Fruit fly (Drosophila melanogaster) whole organism, embryonic: Measurements from ENCODE around the gene Mst98Cb.

Experiments
- BEAF-32 ChIP-seq: fragments of 200-800 bp; sonication (Bioruptor generic); optimal IDR thresholded peaks from 3 replicates; lab custom pipeline; 2017; ENCODE audit warnings: missing biosample characterization, missing genetic modification characterization, mild to moderate bottlenecking, moderate library complexity, missing genetic modification reagents
- Bdp1 ChIP-seq: fragments of 200-800 bp; sonication (Bioruptor generic); optimal IDR thresholded peaks from 3 replicates; lab custom pipeline; 2016; ENCODE audit warnings: missing biosample characterization, missing genetic modification characterization
- CG10267 ChIP-seq: fragments of 200-800 bp; sonication (Bioruptor generic); optimal IDR thresholded peaks from 2 replicates; lab custom pipeline; 2018; ENCODE audit warnings: missing biosample characterization, mild to moderate bottlenecking, missing genetic modification characterization, moderate library complexity
- CG10274 ChIP-seq: fragments of 200-800 bp; sonication (Bioruptor generic); optimal IDR thresholded peaks from 3 replicates; lab custom pipeline; 2017; ENCODE audit warnings: missing biosample characterization, mild to moderate bottlenecking, missing genetic modification characterization
- CG11696 ChIP-seq: fragments of 200-800 bp; sonication (Bioruptor generic); IDR thresholded peaks from 2 replicates; pipeline ENCODE4 v1.3.6; 2022; ENCODE audit warnings: missing biosample characterization, missing genetic modification characterization
- CG12219 ChIP-seq: fragments of 200-800 bp; sonication (Bioruptor generic); optimal IDR thresholded peaks from 3 replicates; lab custom pipeline; 2018; ENCODE audit warnings: missing biosample characterization, mild to moderate bottlenecking, missing genetic modification characterization
- CG12299 ChIP-seq: fragments of 200-800 bp; sonication (Bioruptor generic); optimal IDR thresholded peaks from 2 replicates; lab custom pipeline; 2018; ENCODE audit warnings: missing biosample characterization, mild to moderate bottlenecking, missing genetic modification characterization
- CG13894 ChIP-seq: fragments of 200-800 bp; sonication (Bioruptor generic); optimal IDR thresholded peaks from 3 replicates; lab custom pipeline; 2018; ENCODE audit warnings: missing biosample characterization, mild to moderate bottlenecking, missing genetic modification characterization, moderate library complexity
- CG14050 ChIP-seq: fragments of 200-800 bp; sonication (Bioruptor generic); IDR thresholded peaks from 3 replicates; pipeline ENCODE4 v1.3.6; 2022; ENCODE audit warnings: missing biosample characterization, missing genetic modification characterization
- CG14441 ChIP-seq: fragments of 200-800 bp; sonication (Bioruptor generic); IDR thresholded peaks from 2 replicates; pipeline ENCODE4 v1.3.6; 2022; ENCODE audit warnings: missing biosample characterization, missing genetic modification characterization
- CG14667 ChIP-seq: fragments of 200-800 bp; sonication (Bioruptor generic); IDR thresholded peaks from 2 replicates; pipeline ENCODE4 v1.3.6; 2022; ENCODE audit warnings: missing biosample characterization, missing genetic modification characterization
- CG14710 ChIP-seq: fragments of 200-800 bp; sonication (Bioruptor generic); optimal IDR thresholded peaks from 3 replicates; lab custom pipeline; 2019; ENCODE audit warnings: missing biosample characterization, mild to moderate bottlenecking, missing genetic modification characterization, moderate library complexity
- CG17186 ChIP-seq: fragments of 200-800 bp; sonication (Bioruptor generic); optimal IDR thresholded peaks from 3 replicates; lab custom pipeline; 2017; ENCODE audit warnings: missing biosample characterization, missing genetic modification reagents, missing genetic modification characterization
- CG17361 ChIP-seq: fragments of 200-800 bp; sonication (Bioruptor generic); IDR thresholded peaks from 3 replicates; pipeline ENCODE4 v1.3.6; 2022; ENCODE audit warnings: missing biosample characterization, missing genetic modification characterization
- CG18011 ChIP-seq: fragments of 200-800 bp; sonication (Bioruptor generic); optimal IDR thresholded peaks from 2 replicates; lab custom pipeline; 2017; ENCODE audit warnings: missing biosample characterization, missing genetic modification characterization, mild to moderate bottlenecking, moderate library complexity, missing genotype
- CG2199 ChIP-seq: fragments of 200-800 bp; sonication (Bioruptor generic); IDR thresholded peaks from 3 replicates; pipeline ENCODE4 v1.3.6; 2022; ENCODE audit warnings: missing biosample characterization, missing genetic modification characterization
- CG2202 ChIP-seq: fragments of 200-800 bp; sonication (Bioruptor generic); optimal IDR thresholded peaks from 2 replicates; lab custom pipeline; 2018; ENCODE audit warnings: missing biosample characterization, mild to moderate bottlenecking, missing genetic modification characterization
- CG31441 ChIP-seq: fragments of 200-800 bp; sonication (Bioruptor generic); IDR thresholded peaks from 2 replicates; pipeline ENCODE4 v1.3.6; 2022; ENCODE audit warnings: missing biosample characterization, missing genetic modification characterization
- CG4360 ChIP-seq: fragments of 200-800 bp; sonication (Bioruptor generic); IDR thresholded peaks from 2 replicates; pipeline ENCODE4 v1.3.6; 2022; ENCODE audit warnings: missing biosample characterization, missing genetic modification characterization
- CG4707 ChIP-seq: fragments of 200-800 bp; sonication (Bioruptor generic); optimal IDR thresholded peaks from 2 replicates; lab custom pipeline; 2018; ENCODE audit warnings: missing biosample characterization, mild to moderate bottlenecking, missing genetic modification characterization, moderate library complexity
- CG7839 ChIP-seq: fragments of 200-800 bp; sonication (Bioruptor generic); optimal IDR thresholded peaks from 3 replicates; lab custom pipeline; 2018; ENCODE audit warnings: missing biosample characterization, mild to moderate bottlenecking, missing genetic modification characterization, moderate library complexity
- CG8089 ChIP-seq: fragments of 200-800 bp; sonication (Bioruptor generic); optimal IDR thresholded peaks from 3 replicates; lab custom pipeline; 2016; ENCODE audit warnings: missing biosample characterization, missing genetic modification characterization
- CoRest ChIP-seq: fragments of 200-800 bp; sonication (Bioruptor generic); optimal IDR thresholded peaks from 3 replicates; lab custom pipeline; 2018; ENCODE audit warnings: missing biosample characterization, mild to moderate bottlenecking, missing genetic modification characterization, moderate library complexity
- Dll ChIP-seq: fragments of 200-800 bp; sonication (Bioruptor generic); IDR thresholded peaks from 4 replicates; pipeline ENCODE4 v1.3.6; 2022; ENCODE audit warnings: missing biosample characterization, missing genetic modification characterization; ENCODE audit not compliant: partially characterized antibody
- Elba2 ChIP-seq: fragments of 200-800 bp; sonication (Bioruptor generic); optimal IDR thresholded peaks from 3 replicates; lab custom pipeline; 2016; ENCODE audit warnings: missing biosample characterization, missing genetic modification characterization
- Fer1 ChIP-seq: fragments of 200-800 bp; sonication (Bioruptor generic); optimal IDR thresholded peaks from 2 replicates; lab custom pipeline; 2017; ENCODE audit warnings: missing biosample characterization, mild to moderate bottlenecking, missing genetic modification characterization
- Fer2 ChIP-seq: fragments of 200-800 bp; sonication (Bioruptor generic); optimal IDR thresholded peaks from 2 replicates; lab custom pipeline; 2018; ENCODE audit warnings: missing biosample characterization, mild to moderate bottlenecking, missing genetic modification characterization, moderate library complexity
- HLH3B ChIP-seq: fragments of 200-800 bp; sonication (Bioruptor generic); IDR thresholded peaks from 2 replicates; pipeline ENCODE4 v1.3.6; 2022; ENCODE audit warnings: missing biosample characterization, missing genetic modification characterization
- Hand ChIP-seq: fragments of 200-800 bp; sonication (Bioruptor generic); optimal IDR thresholded peaks from 2 replicates; lab custom pipeline; 2017; ENCODE audit warnings: mild to moderate bottlenecking, missing biosample characterization, missing genetic modification reagents, missing genetic modification characterization
- Mes4 ChIP-seq: fragments of 200-800 bp; sonication (Bioruptor generic); optimal IDR thresholded peaks from 2 replicates; lab custom pipeline; 2016; ENCODE audit warnings: missing biosample characterization, missing genetic modification characterization
- Pdp1 ChIP-seq, 2 experiments: fragments of 200-800 bp; sonication (Bioruptor generic); optimal IDR thresholded peaks; 3 replicates each; lab custom pipeline; 2016; ENCODE audit warnings: missing biosample characterization in 2 of 2, missing genetic modification characterization in 2 of 2, mild to moderate bottlenecking in 1 of 2, moderate library complexity in 1 of 2
- Ptx1 ChIP-seq: fragments of 200-800 bp; sonication (Bioruptor generic); IDR thresholded peaks from 2 replicates; pipeline ENCODE4 v1.3.6; 2022; ENCODE audit warnings: missing biosample characterization, missing genetic modification characterization
- Rx ChIP-seq: fragments of 200-800 bp; sonication (Bioruptor generic); IDR thresholded peaks from 2 replicates; pipeline ENCODE4 v1.3.6; 2022; ENCODE audit warnings: missing biosample characterization, missing genetic modification characterization
- Sry-β ChIP-seq: fragments of 200-800 bp; sonication (Bioruptor generic); optimal IDR thresholded peaks from 2 replicates; lab custom pipeline; 2018; ENCODE audit warnings: missing biosample characterization, mild to moderate bottlenecking, missing genetic modification characterization, moderate library complexity
- az2 ChIP-seq: fragments of 200-800 bp; sonication (Bioruptor generic); optimal IDR thresholded peaks from 3 replicates; lab custom pipeline; 2016; ENCODE audit warnings: missing biosample characterization, missing genetic modification characterization
- chm ChIP-seq: fragments of 200-800 bp; sonication (Bioruptor generic); IDR thresholded peaks from 2 replicates; pipeline ENCODE4 v1.3.6; 2022; ENCODE audit warnings: missing biosample characterization, missing genetic modification characterization
- chn ChIP-seq: fragments of 200-800 bp; sonication (Bioruptor generic); optimal IDR thresholded peaks from 2 replicates; lab custom pipeline; 2016; ENCODE audit warnings: missing biosample characterization, missing genetic modification characterization
- dati ChIP-seq: fragments of 200-800 bp; sonication (Bioruptor generic); IDR thresholded peaks from 2 replicates; pipeline ENCODE4 v1.3.6; 2022; ENCODE audit warnings: missing biosample characterization, missing genetic modification characterization
- disco-r ChIP-seq: fragments of 200-800 bp; sonication (Bioruptor generic); optimal IDR thresholded peaks from 2 replicates; lab custom pipeline; 2016; ENCODE audit warnings: missing biosample characterization, missing genetic modification characterization
- dmrt11E ChIP-seq: fragments of 200-800 bp; sonication (Bioruptor generic); optimal IDR thresholded peaks from 3 replicates; lab custom pipeline; 2018; ENCODE audit warnings: missing biosample characterization, mild to moderate bottlenecking, missing genetic modification characterization, moderate library complexity
- dysf ChIP-seq: fragments of 200-800 bp; sonication (Bioruptor generic); IDR thresholded peaks from 3 replicates; pipeline ENCODE4 v1.3.6; 2022; ENCODE audit warnings: missing biosample characterization, missing genetic modification characterization
- grau ChIP-seq: fragments of 200-800 bp; optimal IDR thresholded peaks from 3 replicates; lab custom pipeline; 2019; ENCODE audit warnings: missing biosample characterization, mild to moderate bottlenecking, missing genetic modification characterization, moderate library complexity
- grn ChIP-seq: fragments of 200-800 bp; sonication (Bioruptor generic); optimal IDR thresholded peaks from 3 replicates; lab custom pipeline; 2017; ENCODE audit warnings: missing biosample characterization, missing genetic modification characterization
- hkb ChIP-seq, 2 experiments: fragments of 200-800 bp in 1 of 2; fragments of >200 bp in 1 of 2; sonication (Bioruptor generic) in 1 of 2; IDR thresholded peaks in 1 of 2; optimal IDR thresholded peaks in 1 of 2; 2 replicates each; pipeline versions ENCODE4 v1.3.6 to Lab custom; 2017 to 2022; ENCODE audit warnings: missing biosample characterization in 1 of 2, missing genetic modification characterization in 1 of 2
- hth ChIP-seq: fragments of >200 bp; optimal IDR thresholded peaks from 2 replicates; lab custom pipeline; 2017; ENCODE audit warnings: inconsistent platforms
- mam ChIP-seq: fragments of 200-800 bp; sonication (Bioruptor generic); optimal IDR thresholded peaks from 3 replicates; lab custom pipeline; 2016; ENCODE audit warnings: missing biosample characterization, missing genetic modification characterization
- nau ChIP-seq: fragments of 200-800 bp; sonication (Bioruptor generic); optimal IDR thresholded peaks from 3 replicates; lab custom pipeline; 2017; ENCODE audit warnings: missing biosample characterization, mild to moderate bottlenecking, missing genetic modification characterization, missing genetic modification reagents
- pnt ChIP-seq: fragments of 200-800 bp; sonication (Bioruptor generic); optimal IDR thresholded peaks from 3 replicates; lab custom pipeline; 2016; ENCODE audit warnings: missing biosample characterization, missing genetic modification characterization
- pum ChIP-seq: fragments of 200-800 bp; sonication (Bioruptor generic); optimal IDR thresholded peaks from 2 replicates; lab custom pipeline; 2016; ENCODE audit warnings: missing biosample characterization, missing genetic modification characterization
- vvl ChIP-seq: fragments of 200-800 bp; sonication (Bioruptor generic); IDR thresholded peaks from 2 replicates; pipeline ENCODE4 v1.3.6; 2022; ENCODE audit warnings: missing biosample characterization, missing genetic modification characterization

Mst98Cb gene

dm6 chr3R:28317151-28317844, 24.7 kb downstream of the Mst98Cb start:
- TF ChIP-seq CG10267 (tag; lab: Kevin White, UChicago) (no peak), BEAF-32 (GFP tag; lab: Kevin White, UChicago) (no peak), CG14050 (GFP tag; lab: Robert Waterston, UW) (no peak), Dll (GFP tag; lab: Robert Waterston, UW) (no peak), grau (no peak), chn (GFP tag; lab: Kevin White, UChicago) (no peak), vvl (GFP tag; lab: Robert Waterston, UW) (no peak), CG11696 (no peak), az2 (GFP tag; lab: Kevin White, UChicago) (no peak), CG17186 (GFP tag; lab: Kevin White, UChicago) (no peak), HLH3B (GFP tag; lab: Robert Waterston, UW) (0 out of 2 replicates have a peak, but pooled peaks have one; percentile 12), Fer1 (GFP tag; lab: Kevin White, UChicago) (peak; percentile 41), dati (no peak), CG12219 (GFP tag; lab: Kevin White, UChicago) (no peak), pnt (no peak), hkb (optimal IDR thresholded peaks at IDR 0.05; lab: Kevin White, UChicago) (no peak), hkb (GFP tag; IDR thresholded peaks at IDR 0.05; lab: Robert Waterston, UW) (peak; percentile 44), dmrt11E (tag; lab: Kevin White, UChicago) (no peak), mam (GFP tag; lab: Kevin White, UChicago) (no peak), Mes4 (no peak), Bdp1 (GFP tag; lab: Kevin White, UChicago) (no peak), Hand (GFP tag; lab: Kevin White, UChicago) (no peak), CG12299 (no peak), CG2199 (GFP tag; lab: Robert Waterston, UW) (no peak), nau (GFP tag; lab: Kevin White, UChicago) (no peak), CG10274 (GFP tag; lab: Kevin White, UChicago) (no peak), CG14710 (tag; lab: Kevin White, UChicago) (no peak), Rx (GFP tag; lab: Robert Waterston, UW) (no peak), CG4707 (GFP tag; lab: Kevin White, UChicago) (no peak), Sry-β (GFP tag; lab: Kevin White, UChicago) (no peak), CG18011 (GFP tag; lab: Kevin White, UChicago) (no peak), CG2202 (tag; lab: Kevin White, UChicago) (no peak), pum (GFP tag; lab: Kevin White, UChicago) (no peak), CG31441 (GFP tag; lab: Robert Waterston, UW) (no peak), CG13894 (tag; lab: Kevin White, UChicago) (peak; percentile 19), hth (lab: Kevin White, UChicago) (no peak), Pdp1 (GFP tag; optimal IDR thresholded peaks at IDR 0.05; lab: Kevin White, UChicago) (no peak), disco-r (GFP tag; lab: Kevin White, UChicago) (no peak), CG17361 (GFP tag; lab: Robert Waterston, UW) (no peak), CG8089 (GFP tag; lab: Kevin White, UChicago) (no peak), CoRest (no peak), grn (no peak), CG4360 (GFP tag; lab: Robert Waterston, UW) (no peak), CG7839 (tag; lab: Kevin White, UChicago) (no peak), CG14667 (GFP tag; lab: Robert Waterston, UW) (no peak), dysf (0 out of 3 replicates have a peak, but pooled peaks have one; percentile 12), CG14441 (GFP tag; lab: Robert Waterston, UW) (no peak), Fer2 (tag; lab: Kevin White, UChicago) (no peak), Elba2 (GFP tag; lab: Kevin White, UChicago) (no peak), Ptx1 (GFP tag; lab: Robert Waterston, UW) (peak; percentile 28; the same call in 1 of the 2 replicates), chm (no peak)
